Worm (Caenorhabditis elegans) whole organism, L2 larva: ENCODE results near the gene exc-5.

Source experiments
- F13H6.1 ChIP-seq: sonication (generic microtip); optimal IDR thresholded peaks from 2 replicates; lab custom pipeline; 2016; ENCODE audit warnings: missing genetic modification characterization, missing compliant biosample characterization
- R02D3.7 ChIP-seq: fragments of 150-350 bp; optimal IDR thresholded peaks from 2 replicates; lab custom pipeline; 2014; ENCODE audit warnings: missing biosample characterization, missing genetic modification characterization
- Y55F3AM.14 ChIP-seq: fragments of 200-800 bp; sonication (Bioruptor generic); optimal IDR thresholded peaks from 2 replicates; lab custom pipeline; 2018; ENCODE audit warnings: mild to moderate bottlenecking, missing genetic modification characterization, missing compliant biosample characterization
- ZK546.5 ChIP-seq: sonication (generic microtip); optimal IDR thresholded peaks from 2 replicates; lab custom pipeline; 2017; ENCODE audit warnings: missing biosample characterization, missing genetic modification characterization
- alr-1 ChIP-seq: fragments of 150-350 bp; optimal IDR thresholded peaks from 2 replicates; lab custom pipeline; 2014; ENCODE audit warnings: missing biosample characterization, missing genetic modification characterization
- blmp-1 ChIP-seq: sonication (generic microtip); optimal IDR thresholded peaks from 2 replicates; lab custom pipeline; 2017; ENCODE audit warnings: missing genetic modification characterization, mild to moderate bottlenecking, missing compliant biosample characterization, antibody characterized with exemption, moderate library complexity; ENCODE audit not compliant: insufficient read depth
- ceh-16 ChIP-seq: fragments of 150-350 bp; optimal IDR thresholded peaks from 2 replicates; lab custom pipeline; 2014; ENCODE audit warnings: missing biosample characterization, missing genetic modification characterization
- ceh-82 ChIP-seq: fragments of 150-350 bp; optimal IDR thresholded peaks from 2 replicates; lab custom pipeline; 2014; ENCODE audit warnings: missing biosample characterization, missing genetic modification characterization
- crh-2 ChIP-seq: sonication (generic microtip); optimal IDR thresholded peaks from 2 replicates; lab custom pipeline; 2017; ENCODE audit warnings: missing biosample characterization, missing genetic modification characterization
- dmd-4 ChIP-seq: sonication (generic microtip); optimal IDR thresholded peaks from 2 replicates; lab custom pipeline; 2017; ENCODE audit warnings: missing biosample characterization, missing genetic modification characterization
- egl-27 ChIP-seq: sonication (generic microtip); optimal IDR thresholded peaks from 3 replicates; lab custom pipeline; 2017; ENCODE audit warnings: missing biosample characterization, missing genetic modification reagents, missing genetic modification characterization
- elt-1 ChIP-seq: fragments of 150-350 bp; optimal IDR thresholded peaks from 2 replicates; lab custom pipeline; 2014; ENCODE audit warnings: missing biosample characterization, missing genetic modification characterization
- elt-3 ChIP-seq: sonication (generic microtip); optimal IDR thresholded peaks from 2 replicates; lab custom pipeline; 2017; ENCODE audit warnings: missing biosample characterization, missing genetic modification characterization
- fos-1 ChIP-seq: fragments of 150-350 bp; optimal IDR thresholded peaks from 2 replicates; lab custom pipeline; 2014; ENCODE audit warnings: missing biosample characterization, missing genetic modification characterization
- gmeb-1 ChIP-seq: fragments of 150-350 bp; optimal IDR thresholded peaks from 2 replicates; lab custom pipeline; 2014; ENCODE audit warnings: missing biosample characterization, missing genetic modification characterization
- lin-11 ChIP-seq: fragments of 150-350 bp; sonication (generic microtip); optimal IDR thresholded peaks from 2 replicates; lab custom pipeline; 2014; ENCODE audit warnings: missing biosample characterization, missing genetic modification characterization, inconsistent platforms, mixed read lengths
- lin-13 ChIP-seq: fragments of 150-350 bp; optimal IDR thresholded peaks from 2 replicates; lab custom pipeline; 2014; ENCODE audit warnings: missing biosample characterization, missing genetic modification reagents, missing genetic modification characterization
- lin-39 ChIP-seq: fragments of 150-350 bp; optimal IDR thresholded peaks from 2 replicates; lab custom pipeline; 2014; ENCODE audit warnings: missing biosample characterization, missing genetic modification reagents, missing genetic modification characterization
- lsy-2 ChIP-seq, 2 experiments: fragments of 150-350 bp in 1 of 2; sonication (generic microtip) in 1 of 2; optimal IDR thresholded peaks; 2 replicates each; lab custom pipeline; 2014 to 2017; ENCODE audit warnings: missing biosample characterization in 2 of 2, missing genetic modification characterization in 2 of 2
- mab-5 ChIP-seq: fragments of 150-350 bp; optimal IDR thresholded peaks from 2 replicates; lab custom pipeline; 2014; ENCODE audit warnings: missing biosample characterization, missing genetic modification characterization
- mdl-1 ChIP-seq, 2 experiments: fragments of 150-350 bp in 1 of 2; sonication (generic microtip) in 1 of 2; optimal IDR thresholded peaks; 2 replicates each; lab custom pipeline; 2017; ENCODE audit warnings: missing biosample characterization in 2 of 2, missing genetic modification characterization in 2 of 2
- nhr-10 ChIP-seq: sonication (generic microtip); optimal IDR thresholded peaks from 2 replicates; lab custom pipeline; 2017; ENCODE audit warnings: missing biosample characterization, missing genetic modification characterization
- nhr-12 ChIP-seq: fragments of 150-350 bp; optimal IDR thresholded peaks from 2 replicates; lab custom pipeline; 2014; ENCODE audit warnings: missing biosample characterization, missing genetic modification characterization
- nhr-129 ChIP-seq: fragments of 150-350 bp; optimal IDR thresholded peaks from 2 replicates; lab custom pipeline; 2014; ENCODE audit warnings: missing biosample characterization, missing genetic modification characterization
- nhr-23 ChIP-seq: fragments of 150-350 bp; optimal IDR thresholded peaks from 2 replicates; lab custom pipeline; 2014; ENCODE audit warnings: missing biosample characterization, missing genetic modification reagents, missing genetic modification characterization
- nhr-237 ChIP-seq: fragments of 150-350 bp; optimal IDR thresholded peaks from 2 replicates; lab custom pipeline; 2014; ENCODE audit warnings: missing biosample characterization, missing genetic modification characterization
- nhr-25 ChIP-seq: fragments of 150-350 bp; sonication (generic microtip); optimal IDR thresholded peaks from 3 replicates; lab custom pipeline; 2014; ENCODE audit warnings: missing biosample characterization, missing genetic modification characterization
- nhr-6 ChIP-seq: fragments of 150-350 bp; optimal IDR thresholded peaks from 2 replicates; lab custom pipeline; 2014; ENCODE audit warnings: missing biosample characterization, missing genetic modification characterization
- nhr-77 ChIP-seq: fragments of 150-350 bp; optimal IDR thresholded peaks from 2 replicates; lab custom pipeline; 2014; ENCODE audit warnings: missing biosample characterization, missing genetic modification characterization
- peb-1 ChIP-seq: fragments of 150-350 bp; optimal IDR thresholded peaks from 2 replicates; lab custom pipeline; 2014; ENCODE audit warnings: missing biosample characterization, missing genetic modification characterization
- sem-4 ChIP-seq: fragments of 150-350 bp; optimal IDR thresholded peaks from 2 replicates; lab custom pipeline; 2014; ENCODE audit warnings: missing biosample characterization, missing genetic modification reagents, missing genetic modification characterization
- skn-1 ChIP-seq: sonication (generic microtip); optimal IDR thresholded peaks from 2 replicates; lab custom pipeline; 2017; ENCODE audit warnings: missing biosample characterization, missing genetic modification characterization
- sma-3 ChIP-seq: sonication (generic microtip); optimal IDR thresholded peaks from 2 replicates; lab custom pipeline; 2016; ENCODE audit warnings: missing genetic modification reagents, missing genetic modification characterization, missing compliant biosample characterization
- sma-9 ChIP-seq, 2 experiments: fragments of 150-350 bp in 1 of 2; sonication (generic microtip) in 1 of 2; optimal IDR thresholded peaks; 2 replicates each; lab custom pipeline; 2014 to 2016; ENCODE audit warnings: missing genetic modification characterization in 2 of 2, mild to moderate bottlenecking in 1 of 2, missing biosample characterization in 1 of 2, missing compliant biosample characterization in 1 of 2, missing genetic modification reagents in 1 of 2, moderate library complexity in 1 of 2
- snpc-4 ChIP-seq: fragments of 150-350 bp; optimal IDR thresholded peaks from 2 replicates; lab custom pipeline; 2014; ENCODE audit warnings: missing biosample characterization, missing genetic modification characterization
- unc-39 ChIP-seq: fragments of 150-350 bp; optimal IDR thresholded peaks from 2 replicates; lab custom pipeline; 2014; ENCODE audit warnings: missing biosample characterization, missing genetic modification characterization
- unc-55 ChIP-seq: fragments of 150-350 bp; sonication (generic microtip); optimal IDR thresholded peaks from 3 replicates; lab custom pipeline; 2014; ENCODE audit warnings: missing biosample characterization, missing genetic modification reagents, missing genetic modification characterization
- unc-62 ChIP-seq: fragments of 150-350 bp; optimal IDR thresholded peaks from 2 replicates; lab custom pipeline; 2014; ENCODE audit warnings: missing biosample characterization, missing genetic modification reagents, missing genetic modification characterization
- zag-1 ChIP-seq: fragments of 150-350 bp; optimal IDR thresholded peaks from 2 replicates; lab custom pipeline; 2014; ENCODE audit warnings: missing biosample characterization, missing genetic modification characterization
- ztf-1 ChIP-seq: fragments of 200-800 bp; sonication (Bioruptor generic); conservative IDR thresholded peaks from 2 replicates; pipeline ENCODE4 v1.3.6; 2022; ENCODE audit warnings: missing genetic modification characterization, missing compliant biosample characterization
- ztf-11 ChIP-seq: sonication (generic microtip); optimal IDR thresholded peaks from 2 replicates; lab custom pipeline; 2017; ENCODE audit warnings: missing biosample characterization, missing genetic modification characterization
- ztf-4 ChIP-seq: fragments of 150-350 bp; optimal IDR thresholded peaks from 2 replicates; lab custom pipeline; 2014; ENCODE audit warnings: missing biosample characterization, missing genetic modification characterization

exc-5 gene

DNA sequence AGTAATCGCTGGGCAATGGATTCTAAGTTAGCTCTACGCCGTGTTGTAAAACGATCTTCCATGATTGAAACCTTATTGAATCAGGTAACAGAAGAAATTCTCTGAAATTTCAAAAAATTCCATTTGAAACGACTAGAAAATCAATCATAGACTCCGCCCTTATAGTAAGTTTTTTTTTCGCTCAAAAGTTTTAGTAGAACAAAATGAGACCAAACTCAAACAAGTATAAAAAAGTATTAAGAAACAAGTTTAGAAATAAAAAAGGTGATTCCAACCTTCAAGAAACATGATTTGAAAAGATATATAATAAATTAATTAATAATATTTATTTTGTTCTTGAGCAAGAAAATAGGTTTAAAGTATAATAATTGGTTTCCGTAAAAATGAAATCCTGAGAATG, 35.4 kb downstream of the exc-5 start, which contains the start of gene C33D9.6:
TSS of gene C33D9.6 (minus strand) at position 101 of the 400 bp plus-strand sequence.
- TF ChIP-seq ztf-1 (GFP tag; lab: Robert Waterston, UW), result no peak
- TF ChIP-seq nhr-129 (tag; lab: Kevin White, UChicago), result no peak
- no peak for TF ChIP-seq nhr-237 (tag; lab: Kevin White, UChicago)
- TF ChIP-seq F13H6.1, result no peak
- no peak for TF ChIP-seq unc-39
- TF ChIP-seq sma-3 (GFP tag; lab: Kevin White, UChicago), result no peak
- no peak for TF ChIP-seq lin-13 (GFP tag; lab: Kevin White, UChicago)
- TF ChIP-seq nhr-25 (tag; lab: Kevin White, UChicago), result no peak
- TF ChIP-seq nhr-12 (tag; lab: Kevin White, UChicago), result no peak
- no peak for TF ChIP-seq ceh-82 (tag; lab: Kevin White, UChicago)
- TF ChIP-seq egl-27 (tag; lab: Kevin White, UChicago), result no peak
- no peak for TF ChIP-seq snpc-4 (tag; lab: Kevin White, UChicago)
- TF ChIP-seq, all 48 proteins: peak for 0

- TF ChIP-seq nhr-23 (tag; lab: Kevin White, UChicago) (no peak), alr-1 (no peak), skn-1 (tag; lab: Kevin White, UChicago) (no peak), R02D3.7 (tag; lab: Kevin White, UChicago) (no peak)
These were observed 40.6 kb downstream of the exc-5 start, which contains the start of gene F20C5.6 for ce11 chrIV:8772800-8773256. F20C5.6 (minus strand) TSS chrIV:8773206.

DNA sequence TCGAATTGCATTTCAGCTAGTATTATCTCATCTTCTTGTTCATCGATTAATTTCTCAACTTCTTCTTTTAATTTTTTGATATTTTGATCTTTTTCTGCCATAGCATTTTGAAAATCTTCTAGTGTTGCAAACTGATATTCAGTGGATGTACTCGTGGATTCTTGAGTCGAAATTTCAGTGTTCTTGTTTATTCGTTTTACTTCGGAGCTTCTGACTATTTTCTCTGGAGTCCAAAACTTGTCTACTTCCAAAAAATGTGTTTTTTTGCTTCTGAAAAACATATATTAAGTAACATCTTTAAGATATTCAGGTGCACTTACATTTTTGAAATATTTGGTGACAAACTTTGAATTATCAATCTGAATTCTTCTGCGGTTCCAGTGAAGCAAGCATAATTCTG, 43.9 kb downstream of the exc-5 start, which contains the start of gene F20C5.5:
TSS of gene F20C5.5 (minus strand) at position 101 of the 400 bp plus-strand sequence.
- TF ChIP-seq gmeb-1 (tag; lab: Kevin White, UChicago), result no peak

DNA sequence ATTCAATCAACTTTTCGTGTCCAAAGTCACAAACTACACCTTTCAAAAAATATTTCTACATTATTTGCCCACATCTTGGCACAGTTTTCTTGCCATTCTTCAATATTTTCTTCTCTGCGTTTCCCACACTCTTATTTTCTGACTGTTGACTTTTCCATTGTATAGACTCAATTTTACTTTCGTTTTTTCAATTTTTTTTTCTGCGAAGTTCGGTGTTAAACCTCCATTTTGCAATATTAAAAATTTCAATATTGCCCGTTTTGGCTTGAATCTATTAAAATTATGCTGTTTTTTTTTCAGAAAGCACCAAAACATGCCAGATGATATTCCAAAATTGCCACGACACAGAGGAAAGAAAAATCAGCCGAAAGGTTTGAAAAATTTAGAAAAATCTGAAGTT, 48.9 kb downstream of the exc-5 start, which contains the start of gene cdc-50.B:
TSS of gene cdc-50.B (plus strand) at position 301 of the 400 bp plus-strand sequence.
- TF ChIP-seq unc-39, result no peak
- TF ChIP-seq blmp-1 (tag; lab: Kevin White, UChicago), result no peak
- no peak for TF ChIP-seq nhr-12 (tag; lab: Kevin White, UChicago)
- TF ChIP-seq, all 48 proteins: peak for 0

DNA sequence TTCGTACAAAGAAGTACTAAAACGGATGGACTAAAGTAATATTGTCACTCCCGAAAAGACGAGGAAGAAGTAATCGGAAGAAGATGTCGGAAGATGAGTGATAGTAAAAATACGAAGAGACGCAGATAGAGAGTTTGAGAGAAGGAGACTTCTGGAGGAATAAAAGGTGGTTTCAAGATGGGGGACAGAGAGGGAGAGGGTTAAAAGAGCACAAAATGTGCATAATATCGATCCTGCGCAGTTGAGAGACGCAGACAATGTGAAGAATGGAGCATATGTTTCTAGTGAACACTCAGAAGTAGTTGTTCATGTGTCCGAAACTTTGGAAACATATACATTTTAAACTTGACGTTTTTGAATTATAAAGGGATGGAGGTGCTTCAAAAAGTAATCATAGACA, 51.0 kb downstream of the exc-5 start:
- TF ChIP-seq egl-27 (tag; lab: Kevin White, UChicago), result no peak
- TF ChIP-seq unc-39, result no peak
- TF ChIP-seq sma-9 (GFP tag; optimal IDR thresholded peaks at IDR 0.05; lab: Kevin White, UChicago), result peak; percentile 62
- TF ChIP-seq sma-9 (tag; optimal IDR thresholded peaks at IDR 0.05; lab: Kevin White, UChicago), result no peak
- no peak for TF ChIP-seq ztf-11 (tag; lab: Kevin White, UChicago)
- TF ChIP-seq unc-55 (GFP tag; lab: Kevin White, UChicago), result peak; percentile 93
- TF ChIP-seq nhr-25 (tag; lab: Kevin White, UChicago), result no peak
- no peak for TF ChIP-seq ceh-82 (tag; lab: Kevin White, UChicago)
- TF ChIP-seq elt-1 (tag; lab: Kevin White, UChicago), result no peak
- peak; percentile 40 to 71 for TF ChIP-seq lsy-2 (tag; optimal IDR thresholded peaks at IDR 0.05; lab: Kevin White, UChicago)
- no peak for TF ChIP-seq nhr-23 (tag; lab: Kevin White, UChicago)
- TF ChIP-seq nhr-12 (tag; lab: Kevin White, UChicago), result no peak
- no peak for TF ChIP-seq snpc-4 (tag; lab: Kevin White, UChicago)
- no peak for TF ChIP-seq elt-3
- TF ChIP-seq lin-11 (tag; lab: Kevin White, UChicago), result no peak
- no peak for TF ChIP-seq skn-1 (tag; lab: Kevin White, UChicago)
- no peak for TF ChIP-seq ztf-4 (tag; lab: Kevin White, UChicago)
- peak; percentile 49 for TF ChIP-seq F13H6.1
- no peak for TF ChIP-seq ZK546.5 (tag; lab: Kevin White, UChicago)
- TF ChIP-seq R02D3.7 (tag; lab: Kevin White, UChicago), result no peak
- no peak for TF ChIP-seq sma-3 (GFP tag; lab: Kevin White, UChicago)
- TF ChIP-seq fos-1 (tag; lab: Kevin White, UChicago), result no peak
- TF ChIP-seq peb-1 (tag; lab: Kevin White, UChicago), result no peak
- no peak for TF ChIP-seq Y55F3AM.14
- TF ChIP-seq unc-62 (GFP tag; lab: Kevin White, UChicago), result no peak
- TF ChIP-seq mab-5, result peak; percentile 0
- TF ChIP-seq sem-4 (tag; lab: Kevin White, UChicago), result peak; percentile 50
- no peak for TF ChIP-seq nhr-237 (tag; lab: Kevin White, UChicago)
- TF ChIP-seq alr-1, result no peak
- TF ChIP-seq blmp-1 (tag; lab: Kevin White, UChicago), result no peak
- no peak for TF ChIP-seq nhr-77 (tag; lab: Kevin White, UChicago)
- peak; percentile 43 for TF ChIP-seq lin-13 (GFP tag; lab: Kevin White, UChicago)
- TF ChIP-seq crh-2 (tag; lab: Kevin White, UChicago), result no peak
- no peak for TF ChIP-seq ceh-16 (tag; lab: Kevin White, UChicago)
- TF ChIP-seq nhr-6 (tag; lab: Kevin White, UChicago), result peak; percentile 76
- no peak for TF ChIP-seq mdl-1 (tag; optimal IDR thresholded peaks at IDR 0.05; lab: Kevin White, UChicago)
- TF ChIP-seq dmd-4, result no peak
- peak; percentile 49 for TF ChIP-seq zag-1 (tag; lab: Kevin White, UChicago)
- TF ChIP-seq nhr-10 (tag; lab: Kevin White, UChicago), result no peak
- no peak for TF ChIP-seq lin-39
- TF ChIP-seq ztf-1 (GFP tag; lab: Robert Waterston, UW), result no peak
